Worm (Caenorhabditis elegans) whole organism, L4 larva: ENCODE data around the gene crh-2.

Experiments used
- F10B5.3 ChIP-seq: sonication (generic microtip); optimal IDR thresholded peaks from 2 replicates; lab custom pipeline; 2016; ENCODE audit warnings: mild to moderate bottlenecking, missing genetic modification characterization, missing compliant biosample characterization
- F26F4.8 ChIP-seq: fragments of 200-800 bp; sonication (Bioruptor generic); conservative IDR thresholded peaks from 2 replicates; pipeline ENCODE4 v1.3.6; 2022; ENCODE audit warnings: missing genetic modification characterization, missing compliant biosample characterization
- T20F7.1 ChIP-seq: fragments of 200-800 bp; sonication (Bioruptor generic); optimal IDR thresholded peaks from 2 replicates; lab custom pipeline; 2018; ENCODE audit warnings: mild to moderate bottlenecking, missing genetic modification characterization, missing compliant biosample characterization
- Y5F2A.4 ChIP-seq: fragments of 200-800 bp; sonication (Bioruptor generic); optimal IDR thresholded peaks from 2 replicates; lab custom pipeline; 2018; ENCODE audit warnings: mild to moderate bottlenecking, missing genetic modification characterization, missing compliant biosample characterization
- ZK546.5 ChIP-seq, 2 experiments: sonication (generic microtip); optimal IDR thresholded peaks; 2 replicates each; lab custom pipeline; 2017; ENCODE audit warnings: missing biosample characterization in 2 of 2, missing genetic modification characterization in 2 of 2
- aha-1 ChIP-seq: fragments of 150-350 bp; peaks from one replicate; lab custom pipeline; 2014; ENCODE audit warnings: missing biosample characterization, missing genetic modification characterization
- attf-4 ChIP-seq: sonication (generic microtip); optimal IDR thresholded peaks from 3 replicates; lab custom pipeline; 2017; ENCODE audit warnings: missing biosample characterization, missing genetic modification characterization
- ceh-44 ChIP-seq: fragments of 200-800 bp; sonication (Bioruptor generic); IDR thresholded peaks from 2 replicates; pipeline ENCODE4 v1.3.6; 2022; ENCODE audit warnings: missing genetic modification reagents, missing genetic modification characterization, missing compliant biosample characterization
- ceh-82 ChIP-seq: sonication (generic microtip); optimal IDR thresholded peaks from 2 replicates; lab custom pipeline; 2017; ENCODE audit warnings: missing biosample characterization, missing genetic modification characterization
- cey-2 ChIP-seq: sonication (generic microtip); optimal IDR thresholded peaks from 3 replicates; lab custom pipeline; 2017; ENCODE audit warnings: missing genetic modification characterization, mild to moderate bottlenecking, missing compliant biosample characterization, antibody characterized with exemption, borderline replicate concordance; ENCODE audit not compliant: insufficient read depth
- daf-12 ChIP-seq: fragments of 150-350 bp; optimal IDR thresholded peaks from 2 replicates; lab custom pipeline; 2014; ENCODE audit warnings: missing biosample characterization, missing genetic modification reagents, missing genetic modification characterization
- dpl-1 ChIP-seq: fragments of 150-350 bp; optimal IDR thresholded peaks from 2 replicates; lab custom pipeline; 2014; ENCODE audit warnings: missing biosample characterization, missing genetic modification reagents, missing genetic modification characterization
- dve-1 ChIP-seq: sonication (generic microtip); optimal IDR thresholded peaks from 2 replicates; lab custom pipeline; 2017; ENCODE audit warnings: antibody characterized with exemption, mild to moderate bottlenecking, missing genetic modification characterization, missing compliant biosample characterization; ENCODE audit not compliant: insufficient read depth
- egl-27 ChIP-seq: sonication (generic microtip); optimal IDR thresholded peaks from 3 replicates; lab custom pipeline; 2017; ENCODE audit warnings: missing biosample characterization, missing genetic modification reagents, missing genetic modification characterization
- fkh-10 ChIP-seq: fragments of 150-350 bp; optimal IDR thresholded peaks from 2 replicates; lab custom pipeline; 2014; ENCODE audit warnings: missing biosample characterization, missing genetic modification reagents, missing genetic modification characterization
- hlh-11 ChIP-seq: fragments of 200-800 bp; sonication (Bioruptor generic); optimal IDR thresholded peaks from 2 replicates; lab custom pipeline; 2018; ENCODE audit warnings: mild to moderate bottlenecking, missing genetic modification characterization, missing compliant biosample characterization
- lim-7 ChIP-seq: fragments of 200-800 bp; sonication (Bioruptor generic); IDR thresholded peaks from 2 replicates; pipeline ENCODE4 v1.3.6; 2022; ENCODE audit warnings: missing genetic modification characterization, missing compliant biosample characterization
- lin-13 ChIP-seq: fragments of 150-350 bp; optimal IDR thresholded peaks from 2 replicates; lab custom pipeline; 2014; ENCODE audit warnings: missing biosample characterization, missing genetic modification reagents, missing genetic modification characterization
- lin-29 ChIP-seq: fragments of 200-800 bp; sonication (Bioruptor generic); IDR thresholded peaks from 2 replicates; pipeline ENCODE4 v1.3.6; 2022; ENCODE audit warnings: missing genetic modification reagents, missing genetic modification characterization, missing compliant biosample characterization
- lin-38 ChIP-seq: fragments of 200-800 bp; sonication (Bioruptor generic); IDR thresholded peaks from 2 replicates; pipeline ENCODE4 v1.3.6; 2022; ENCODE audit warnings: missing genetic modification reagents, missing genetic modification characterization, missing compliant biosample characterization
- lsy-2 ChIP-seq, 2 experiments: fragments of 150-350 bp in 1 of 2; sonication (generic microtip) in 1 of 2; optimal IDR thresholded peaks; 2 replicates each; lab custom pipeline; 2014 to 2017; ENCODE audit warnings: missing biosample characterization in 2 of 2, missing genetic modification characterization in 2 of 2
- madf-9 ChIP-seq: fragments of 200-800 bp; sonication (Bioruptor generic); conservative IDR thresholded peaks from 2 replicates; pipeline ENCODE4 v1.3.6; 2022; ENCODE audit warnings: missing genetic modification reagents, missing genetic modification characterization, missing compliant biosample characterization
- mdt-29 ChIP-seq: fragments of 200-800 bp; sonication (Bioruptor generic); IDR thresholded peaks from 2 replicates; pipeline ENCODE4 v1.3.6; 2022; ENCODE audit warnings: missing genetic modification reagents, missing genetic modification characterization, missing compliant biosample characterization
- mep-1 ChIP-seq: fragments of 150-350 bp; sonication (generic microtip); optimal IDR thresholded peaks from 3 replicates; lab custom pipeline; 2014; ENCODE audit warnings: missing biosample characterization, missing genetic modification characterization
- nhr-11 ChIP-seq: fragments of 150-350 bp; optimal IDR thresholded peaks from 2 replicates; lab custom pipeline; 2014; ENCODE audit warnings: missing biosample characterization, missing genetic modification characterization
- nhr-48 ChIP-seq: sonication (generic microtip); optimal IDR thresholded peaks from 2 replicates; lab custom pipeline; 2016; ENCODE audit warnings: mild to moderate bottlenecking, missing genetic modification characterization, missing compliant biosample characterization
- nhr-6 ChIP-seq: fragments of 150-350 bp; optimal IDR thresholded peaks from 2 replicates; lab custom pipeline; 2014; ENCODE audit warnings: missing biosample characterization, missing genetic modification characterization
- nhr-77 ChIP-seq: fragments of 150-350 bp; optimal IDR thresholded peaks from 2 replicates; lab custom pipeline; 2014; ENCODE audit warnings: missing biosample characterization, missing genetic modification characterization
- rbr-2 ChIP-seq: sonication (generic microtip); optimal IDR thresholded peaks from 2 replicates; lab custom pipeline; 2016; ENCODE audit warnings: missing genotype, missing genetic modification characterization, missing compliant biosample characterization
- sdz-12 ChIP-seq: fragments of 200-800 bp; sonication (Bioruptor generic); optimal IDR thresholded peaks from 2 replicates; lab custom pipeline; 2018; ENCODE audit warnings: mild to moderate bottlenecking, missing genetic modification characterization, missing compliant biosample characterization
- snpc-1.2 ChIP-seq: fragments of 200-800 bp; sonication (Bioruptor generic); IDR thresholded peaks from 2 replicates; pipeline ENCODE4 v1.3.6; 2022; ENCODE audit warnings: missing genetic modification reagents, missing genetic modification characterization, missing compliant biosample characterization
- unc-130 ChIP-seq: sonication (generic microtip); optimal IDR thresholded peaks from 2 replicates; lab custom pipeline; 2016; ENCODE audit warnings: missing genetic modification reagents, missing genetic modification characterization, missing compliant biosample characterization
- unc-39 ChIP-seq: sonication (generic microtip); optimal IDR thresholded peaks from 2 replicates; lab custom pipeline; 2017; ENCODE audit warnings: missing biosample characterization, missing genetic modification characterization
- unc-62 ChIP-seq, 3 experiments: fragments of 150-350 bp in 1 of 3; sonication (generic microtip); optimal IDR thresholded peaks in 2 of 3; peaks in 1 of 3; 1 replicate in 1 of 3; 2 replicates in 2 of 3; lab custom pipeline; 2014 to 2017; ENCODE audit warnings: missing biosample characterization in 3 of 3, missing genetic modification characterization in 3 of 3, missing genetic modification reagents in 3 of 3, missing genotype in 1 of 3
- zag-1 ChIP-seq: fragments of 150-350 bp; optimal IDR thresholded peaks from 2 replicates; lab custom pipeline; 2014; ENCODE audit warnings: missing biosample characterization, missing genetic modification characterization
- zfp-2 ChIP-seq: sonication (generic microtip); optimal IDR thresholded peaks from 2 replicates; lab custom pipeline; 2016; ENCODE audit warnings: mild to moderate bottlenecking, missing genetic modification characterization, missing compliant biosample characterization
- zip-2 ChIP-seq: fragments of 150-350 bp; optimal IDR thresholded peaks from 2 replicates; lab custom pipeline; 2014; ENCODE audit warnings: missing biosample characterization, missing genetic modification characterization
- ztf-7 ChIP-seq: fragments of 150-350 bp; optimal IDR thresholded peaks from 2 replicates; lab custom pipeline; 2014; ENCODE audit warnings: missing biosample characterization, missing genetic modification characterization

The crh-2 gene

ce11 chrII:5172451-5172850 is 14.9 kb downstream of the crh-2 start, which contains the start of gene C27D6.1:
C27D6.1 (plus strand) TSS chrII:5172751.
- no peak for TF ChIP-seq madf-9
- peak in 1 of 2 experiments; percentile 74 for TF ChIP-seq unc-62 (GFP tag; optimal IDR thresholded peaks at IDR 0.05 in 1 of 2; lab: Kevin White, UChicago)
- no peak for TF ChIP-seq unc-62 (tag; optimal IDR thresholded peaks at IDR 0.05; lab: Kevin White, UChicago)
- peak; percentile 5 for TF ChIP-seq aha-1 (tag; lab: Kevin White, UChicago)

DNA sequence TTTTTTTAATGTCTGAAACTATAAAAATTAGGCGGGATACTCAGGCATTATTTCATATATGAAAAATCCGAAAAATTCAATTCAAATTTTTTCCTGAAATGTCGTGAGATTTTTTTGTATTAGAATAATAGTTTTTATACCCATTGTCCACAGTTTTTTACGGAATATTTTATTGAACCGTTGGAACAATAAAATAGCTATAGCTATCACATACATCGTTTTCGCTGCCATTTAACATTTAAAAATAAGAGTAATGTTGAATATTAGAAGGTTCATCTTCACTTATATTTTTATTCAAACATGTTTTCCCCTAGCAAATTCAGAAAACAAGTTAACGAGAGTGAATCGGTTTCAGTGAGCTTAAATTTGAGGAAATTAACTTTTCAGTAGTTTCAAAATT is 15.8 kb downstream of the crh-2 start, which contains the start of gene C27D6.15:
C27D6.15 (plus strand) TSS at position 301 of the 400 bp plus-strand sequence.
- TF ChIP-seq dpl-1 (GFP tag; lab: Kevin White, UChicago), result no peak

DNA sequence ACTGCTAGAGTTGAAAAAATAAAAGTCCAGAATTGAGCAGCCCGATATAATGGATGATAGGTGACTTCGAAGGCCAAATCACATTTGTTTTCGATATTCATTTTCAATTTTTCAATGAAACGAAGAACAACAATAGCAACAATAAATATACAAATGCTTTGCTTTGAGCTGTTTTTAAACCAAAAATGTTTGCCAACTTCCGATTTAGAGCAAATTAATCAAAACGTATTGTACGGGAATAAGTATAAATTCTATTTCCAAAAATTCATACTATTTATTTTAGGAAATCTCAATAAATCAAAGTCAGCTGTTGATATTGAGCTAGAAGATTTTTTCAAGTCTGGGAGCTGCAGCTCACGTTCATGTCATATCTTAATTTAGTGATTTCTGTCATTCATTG is 16.4 kb downstream of the crh-2 start, which contains the start of gene srb-1:
srb-1 (minus strand) TSS at position 101 of the 400 bp plus-strand sequence.
- TF ChIP-seq lsy-2 (tag; optimal IDR thresholded peaks at IDR 0.05; lab: Kevin White, UChicago) (no peak), nhr-11 (tag; lab: Kevin White, UChicago) (no peak), daf-12 (tag; lab: Kevin White, UChicago) (no peak), unc-62 (GFP tag; optimal IDR thresholded peaks at IDR 0.05 in 1 of 2; lab: Kevin White, UChicago) (peak in 1 of 2 experiments; percentile 15), unc-62 (tag; optimal IDR thresholded peaks at IDR 0.05; lab: Kevin White, UChicago) (no peak), zip-2 (tag; lab: Kevin White, UChicago) (no peak), rbr-2 (no peak), snpc-1.2 (no peak), Y5F2A.4 (no peak)

DNA sequence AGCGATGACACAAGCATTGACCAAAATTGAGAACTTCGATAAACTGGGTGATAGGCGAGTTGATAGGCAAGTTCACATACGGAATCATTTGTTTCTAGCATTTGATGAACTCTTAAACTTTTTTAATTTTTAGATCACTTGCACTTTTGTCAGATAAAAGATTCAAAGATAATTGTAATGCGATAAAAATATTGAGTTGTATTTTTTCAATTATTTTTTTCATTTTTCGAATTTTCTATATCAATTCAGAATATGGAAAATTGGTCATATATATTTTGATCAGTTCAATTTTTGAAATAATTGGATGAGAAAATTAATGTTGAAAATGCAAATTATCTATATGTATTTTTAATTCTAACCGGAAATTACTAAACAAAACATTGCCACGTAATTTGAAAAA is 20.6 kb downstream of the crh-2 start, which contains the start of gene srb-3:
srb-3 (minus strand) TSS at position 101 of the 400 bp plus-strand sequence.
- TF ChIP-seq F10B5.3 (tag; lab: Kevin White, UChicago) (no peak), nhr-48 (tag; lab: Kevin White, UChicago) (no peak), sdz-12 (GFP tag; lab: Kevin White, UChicago) (no peak), ZK546.5 (tag; optimal IDR thresholded peaks at IDR 0.05; lab: Kevin White, UChicago) (no peak), zfp-2 (no peak), unc-39 (tag; lab: Kevin White, UChicago) (no peak), attf-4 (tag; lab: Kevin White, UChicago) (no peak), nhr-6 (tag; lab: Kevin White, UChicago) (no peak), lin-29 (no peak), Y5F2A.4 (no peak), ceh-82 (no peak), fkh-10 (GFP tag; lab: Kevin White, UChicago) (no peak)
- TF ChIP-seq, all 104 proteins: peak for 0

DNA sequence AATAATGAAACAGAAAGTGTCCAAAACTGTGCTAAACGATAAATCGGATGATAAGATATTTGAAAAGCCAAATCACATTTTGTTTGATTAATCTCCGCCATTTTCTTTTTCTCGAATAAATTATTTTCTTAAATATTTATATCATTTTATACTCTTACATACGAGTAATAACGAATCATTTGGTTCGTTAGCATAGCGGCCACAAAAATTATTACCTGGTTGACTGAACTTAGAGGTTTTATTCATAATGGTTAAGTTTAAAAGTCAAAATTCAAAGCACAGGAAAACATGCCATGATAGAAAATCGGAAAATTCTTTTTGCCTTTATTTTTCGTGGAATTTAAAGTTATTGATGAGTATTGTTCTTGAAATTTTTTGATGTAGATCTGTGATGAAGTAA is 24.1 kb downstream of the crh-2 start, which contains the start of gene srb-5:
srb-5 (minus strand) TSS at position 101 of the 400 bp plus-strand sequence.
- TF ChIP-seq mdt-29 (GFP tag; lab: Robert Waterston, UW), result no peak

DNA sequence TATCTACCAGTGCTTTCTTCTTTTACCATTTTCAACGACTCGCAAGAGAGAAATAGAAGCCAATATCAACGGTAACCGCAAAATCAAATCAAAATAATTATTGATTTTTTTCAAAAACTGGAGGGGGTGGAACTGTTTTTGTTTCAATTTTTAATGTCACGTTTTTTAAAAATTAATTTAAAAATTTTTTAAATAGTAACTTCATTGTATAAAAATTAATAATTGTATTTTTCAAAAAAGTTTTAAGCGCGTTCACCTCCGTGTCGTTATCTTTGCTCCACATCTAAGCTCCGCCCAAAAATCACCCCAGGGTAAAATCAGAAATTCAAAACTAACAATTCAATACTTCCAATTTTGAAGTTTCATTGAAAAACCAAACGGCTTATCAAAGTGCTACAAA is 26.3 kb downstream of the crh-2 start, which contains the start of gene C27D6.11:
C27D6.11 (minus strand) TSS at position 101 of the 400 bp plus-strand sequence.
- TF ChIP-seq egl-27 (tag; lab: Kevin White, UChicago), result no peak
- TF ChIP-seq hlh-11, result no peak
- TF ChIP-seq unc-130 (GFP tag; lab: Kevin White, UChicago), result no peak
- TF ChIP-seq fkh-10 (GFP tag; lab: Kevin White, UChicago), result no peak

ce11 chrII:5158774-5159173 is 28.6 kb downstream of the crh-2 start, which contains the start of gene F58A6.9:
F58A6.9 (minus strand) TSS chrII:5158874.
- TF ChIP-seq F26F4.8 (GFP tag; lab: Robert Waterston, UW), result 0 out of 2 replicates have a peak, but pooled peaks have one; percentile 34

- TF ChIP-seq fkh-10 (GFP tag; lab: Kevin White, UChicago) (no peak), zag-1 (tag; lab: Kevin White, UChicago) (no peak), mep-1 (tag; lab: Kevin White, UChicago) (no peak), T20F7.1 (no peak), lin-38 (GFP tag; lab: Robert Waterston, UW) (no peak), ztf-7 (tag; lab: Kevin White, UChicago) (no peak), Y5F2A.4 (no peak), dve-1 (tag; lab: Kevin White, UChicago) (no peak), lim-7 (no peak), zfp-2 (no peak), lin-13 (no peak), cey-2 (tag; lab: Kevin White, UChicago) (no peak), nhr-77 (no peak), ceh-44 (GFP tag; lab: Robert Waterston, UW) (no peak)
Measured at ce11 chrII:5157525-5157924, 29.8 kb downstream of the crh-2 start, which contains the start of gene srb-13. srb-13 (minus strand) TSS chrII:5157625.
